Worm (Caenorhabditis elegans) whole organism, late embryonic: ENCODE results near the gene nas-29.

ENCODE experiments used
- Y22D7AL.16 ChIP-seq: sonication (generic microtip); optimal IDR thresholded peaks from 2 replicates; lab custom pipeline; 2016; ENCODE audit warnings: missing genetic modification characterization, missing compliant biosample characterization
- ahr-1 ChIP-seq: sonication (generic microtip); optimal IDR thresholded peaks from 2 replicates; lab custom pipeline; 2016; ENCODE audit warnings: missing genetic modification characterization, missing compliant biosample characterization
- dmd-4 ChIP-seq: sonication (generic microtip); optimal IDR thresholded peaks from 2 replicates; lab custom pipeline; 2016; ENCODE audit warnings: borderline replicate concordance, missing genetic modification characterization, missing compliant biosample characterization
- elt-4 ChIP-seq: sonication (generic microtip); optimal IDR thresholded peaks from 2 replicates; lab custom pipeline; 2016; ENCODE audit warnings: missing genetic modification characterization, missing compliant biosample characterization
- pat-9 ChIP-seq: fragments of 200-800 bp; sonication (Bioruptor generic); optimal IDR thresholded peaks from 2 replicates; lab custom pipeline; 2018; ENCODE audit warnings: mild to moderate bottlenecking, missing genetic modification characterization, moderate library complexity, missing compliant biosample characterization
- pqm-1 ChIP-seq: sonication (generic microtip); optimal IDR thresholded peaks from 2 replicates; lab custom pipeline; 2016; ENCODE audit warnings: missing genetic modification characterization, missing compliant biosample characterization

DNA sequence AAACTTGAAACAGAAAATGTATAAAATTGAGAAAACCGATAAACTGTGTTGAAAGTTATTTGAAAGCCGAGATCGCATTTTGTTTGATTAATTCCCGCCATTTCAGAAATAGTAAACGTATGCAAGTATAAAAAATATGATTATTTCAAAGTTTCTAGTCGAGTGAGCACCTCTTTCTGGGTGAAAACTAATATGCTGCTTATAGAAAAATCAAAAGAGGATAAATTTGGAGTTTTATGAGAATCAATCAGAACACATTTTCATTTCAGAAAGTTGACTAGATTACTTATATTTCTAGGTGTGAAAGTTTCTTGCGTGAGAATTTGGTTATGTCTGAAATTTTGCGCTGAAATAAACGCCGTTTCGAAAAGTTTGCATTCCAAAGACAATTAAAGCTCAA, 15.7 kb upstream of the nas-29 start, which contains the start of gene srb-13:
- no peak for TF ChIP-seq ahr-1
- TF ChIP-seq pqm-1 (tag; lab: Kevin White, UChicago): no peak
- TF ChIP-seq dmd-4 (tag; lab: Kevin White, UChicago): no peak
- TF ChIP-seq elt-4: no peak
- no peak for TF ChIP-seq pat-9 (tag; lab: Kevin White, UChicago)
- TF ChIP-seq Y22D7AL.16 (tag; lab: Kevin White, UChicago): no peak
